Worm (Caenorhabditis elegans) whole organism, L2 larva: ENCODE results near the gene Y42H9AR.1.

Experiments
- C34F6.9 ChIP-seq: fragments of 150-350 bp; optimal IDR thresholded peaks from 2 replicates; lab custom pipeline; 2014; ENCODE audit warnings: missing biosample characterization, missing genetic modification characterization
- F13H6.1 ChIP-seq: sonication (generic microtip); optimal IDR thresholded peaks from 2 replicates; lab custom pipeline; 2016; ENCODE audit warnings: missing genetic modification characterization, missing compliant biosample characterization
- R02D3.7 ChIP-seq: fragments of 150-350 bp; optimal IDR thresholded peaks from 2 replicates; lab custom pipeline; 2014; ENCODE audit warnings: missing biosample characterization, missing genetic modification characterization
- Y55F3AM.14 ChIP-seq: fragments of 200-800 bp; sonication (Bioruptor generic); optimal IDR thresholded peaks from 2 replicates; lab custom pipeline; 2018; ENCODE audit warnings: mild to moderate bottlenecking, missing genetic modification characterization, missing compliant biosample characterization
- ZK546.5 ChIP-seq: sonication (generic microtip); optimal IDR thresholded peaks from 2 replicates; lab custom pipeline; 2017; ENCODE audit warnings: missing biosample characterization, missing genetic modification characterization
- alr-1 ChIP-seq: fragments of 150-350 bp; optimal IDR thresholded peaks from 2 replicates; lab custom pipeline; 2014; ENCODE audit warnings: missing biosample characterization, missing genetic modification characterization
- aly-2 ChIP-seq: fragments of 150-350 bp; optimal IDR thresholded peaks from 2 replicates; lab custom pipeline; 2014; ENCODE audit warnings: missing biosample characterization, missing genetic modification characterization
- ceh-16 ChIP-seq: fragments of 150-350 bp; optimal IDR thresholded peaks from 2 replicates; lab custom pipeline; 2014; ENCODE audit warnings: missing biosample characterization, missing genetic modification characterization
- ceh-82 ChIP-seq: fragments of 150-350 bp; optimal IDR thresholded peaks from 2 replicates; lab custom pipeline; 2014; ENCODE audit warnings: missing biosample characterization, missing genetic modification characterization
- crh-2 ChIP-seq: sonication (generic microtip); optimal IDR thresholded peaks from 2 replicates; lab custom pipeline; 2017; ENCODE audit warnings: missing biosample characterization, missing genetic modification characterization
- dmd-4 ChIP-seq: sonication (generic microtip); optimal IDR thresholded peaks from 2 replicates; lab custom pipeline; 2017; ENCODE audit warnings: missing biosample characterization, missing genetic modification characterization
- egl-27 ChIP-seq: sonication (generic microtip); optimal IDR thresholded peaks from 3 replicates; lab custom pipeline; 2017; ENCODE audit warnings: missing biosample characterization, missing genetic modification reagents, missing genetic modification characterization
- elt-1 ChIP-seq: fragments of 150-350 bp; optimal IDR thresholded peaks from 2 replicates; lab custom pipeline; 2014; ENCODE audit warnings: missing biosample characterization, missing genetic modification characterization
- fos-1 ChIP-seq: fragments of 150-350 bp; optimal IDR thresholded peaks from 2 replicates; lab custom pipeline; 2014; ENCODE audit warnings: missing biosample characterization, missing genetic modification characterization
- gmeb-1 ChIP-seq: fragments of 150-350 bp; optimal IDR thresholded peaks from 2 replicates; lab custom pipeline; 2014; ENCODE audit warnings: missing biosample characterization, missing genetic modification characterization
- lin-13 ChIP-seq: fragments of 150-350 bp; optimal IDR thresholded peaks from 2 replicates; lab custom pipeline; 2014; ENCODE audit warnings: missing biosample characterization, missing genetic modification reagents, missing genetic modification characterization
- lin-39 ChIP-seq: fragments of 150-350 bp; optimal IDR thresholded peaks from 2 replicates; lab custom pipeline; 2014; ENCODE audit warnings: missing biosample characterization, missing genetic modification reagents, missing genetic modification characterization
- lsy-2 ChIP-seq, 2 experiments: fragments of 150-350 bp in 1 of 2; sonication (generic microtip) in 1 of 2; optimal IDR thresholded peaks; 2 replicates each; lab custom pipeline; 2014 to 2017; ENCODE audit warnings: missing biosample characterization in 2 of 2, missing genetic modification characterization in 2 of 2
- mab-5 ChIP-seq: fragments of 150-350 bp; optimal IDR thresholded peaks from 2 replicates; lab custom pipeline; 2014; ENCODE audit warnings: missing biosample characterization, missing genetic modification characterization
- mbf-1 ChIP-seq: sonication (generic microtip); optimal IDR thresholded peaks from 2 replicates; lab custom pipeline; 2017; ENCODE audit warnings: missing biosample characterization, missing genetic modification characterization
- mdl-1 ChIP-seq, 2 experiments: fragments of 150-350 bp in 1 of 2; sonication (generic microtip) in 1 of 2; optimal IDR thresholded peaks; 2 replicates each; lab custom pipeline; 2017; ENCODE audit warnings: missing biosample characterization in 2 of 2, missing genetic modification characterization in 2 of 2
- nhr-10 ChIP-seq: sonication (generic microtip); optimal IDR thresholded peaks from 2 replicates; lab custom pipeline; 2017; ENCODE audit warnings: missing biosample characterization, missing genetic modification characterization
- nhr-12 ChIP-seq: fragments of 150-350 bp; optimal IDR thresholded peaks from 2 replicates; lab custom pipeline; 2014; ENCODE audit warnings: missing biosample characterization, missing genetic modification characterization
- nhr-129 ChIP-seq: fragments of 150-350 bp; optimal IDR thresholded peaks from 2 replicates; lab custom pipeline; 2014; ENCODE audit warnings: missing biosample characterization, missing genetic modification characterization
- nhr-21 ChIP-seq: fragments of 150-350 bp; optimal IDR thresholded peaks from 2 replicates; lab custom pipeline; 2014; ENCODE audit warnings: missing biosample characterization, missing genetic modification characterization
- nhr-237 ChIP-seq: fragments of 150-350 bp; optimal IDR thresholded peaks from 2 replicates; lab custom pipeline; 2014; ENCODE audit warnings: missing biosample characterization, missing genetic modification characterization
- nhr-25 ChIP-seq: fragments of 150-350 bp; sonication (generic microtip); optimal IDR thresholded peaks from 3 replicates; lab custom pipeline; 2014; ENCODE audit warnings: missing biosample characterization, missing genetic modification characterization
- nhr-6 ChIP-seq: fragments of 150-350 bp; optimal IDR thresholded peaks from 2 replicates; lab custom pipeline; 2014; ENCODE audit warnings: missing biosample characterization, missing genetic modification characterization
- nhr-77 ChIP-seq: fragments of 150-350 bp; optimal IDR thresholded peaks from 2 replicates; lab custom pipeline; 2014; ENCODE audit warnings: missing biosample characterization, missing genetic modification characterization
- peb-1 ChIP-seq: fragments of 150-350 bp; optimal IDR thresholded peaks from 2 replicates; lab custom pipeline; 2014; ENCODE audit warnings: missing biosample characterization, missing genetic modification characterization
- sem-4 ChIP-seq: fragments of 150-350 bp; optimal IDR thresholded peaks from 2 replicates; lab custom pipeline; 2014; ENCODE audit warnings: missing biosample characterization, missing genetic modification reagents, missing genetic modification characterization
- skn-1 ChIP-seq: sonication (generic microtip); optimal IDR thresholded peaks from 2 replicates; lab custom pipeline; 2017; ENCODE audit warnings: missing biosample characterization, missing genetic modification characterization
- sma-3 ChIP-seq: sonication (generic microtip); optimal IDR thresholded peaks from 2 replicates; lab custom pipeline; 2016; ENCODE audit warnings: missing genetic modification reagents, missing genetic modification characterization, missing compliant biosample characterization
- sma-9 ChIP-seq, 2 experiments: fragments of 150-350 bp in 1 of 2; sonication (generic microtip) in 1 of 2; optimal IDR thresholded peaks; 2 replicates each; lab custom pipeline; 2014 to 2016; ENCODE audit warnings: missing genetic modification characterization in 2 of 2, mild to moderate bottlenecking in 1 of 2, missing biosample characterization in 1 of 2, missing compliant biosample characterization in 1 of 2, missing genetic modification reagents in 1 of 2, moderate library complexity in 1 of 2
- snpc-4 ChIP-seq: fragments of 150-350 bp; optimal IDR thresholded peaks from 2 replicates; lab custom pipeline; 2014; ENCODE audit warnings: missing biosample characterization, missing genetic modification characterization
- unc-55 ChIP-seq: fragments of 150-350 bp; sonication (generic microtip); optimal IDR thresholded peaks from 3 replicates; lab custom pipeline; 2014; ENCODE audit warnings: missing biosample characterization, missing genetic modification reagents, missing genetic modification characterization
- unc-62 ChIP-seq: fragments of 150-350 bp; optimal IDR thresholded peaks from 2 replicates; lab custom pipeline; 2014; ENCODE audit warnings: missing biosample characterization, missing genetic modification reagents, missing genetic modification characterization
- zag-1 ChIP-seq: fragments of 150-350 bp; optimal IDR thresholded peaks from 2 replicates; lab custom pipeline; 2014; ENCODE audit warnings: missing biosample characterization, missing genetic modification characterization
- ztf-11 ChIP-seq: sonication (generic microtip); optimal IDR thresholded peaks from 2 replicates; lab custom pipeline; 2017; ENCODE audit warnings: missing biosample characterization, missing genetic modification characterization

Y42H9AR.1 gene

DNA sequence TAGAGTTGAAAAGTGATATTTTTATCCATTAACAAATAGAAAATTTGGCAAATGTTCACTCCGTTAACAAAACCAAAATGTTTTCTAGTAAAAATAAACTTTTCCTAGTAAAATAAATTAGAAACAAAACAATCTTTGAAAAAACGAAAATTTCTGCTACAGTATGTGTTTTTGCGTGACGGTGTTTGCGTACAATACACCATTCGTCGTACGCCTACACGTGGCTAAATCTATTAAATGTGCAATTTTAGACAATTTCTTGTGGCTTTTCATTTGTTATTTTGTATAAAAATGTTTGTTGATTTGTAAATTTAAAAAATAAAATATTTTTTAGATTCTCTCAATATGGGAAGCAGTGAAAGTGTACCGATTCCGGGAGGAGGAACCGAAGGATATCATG, at the start of gene Y42H9AR.1:
Gene Y42H9AR.1, plus strand, starts transcription at position 233 of the 400 bp plus-strand sequence.
- peak; percentile 9 for TF ChIP-seq mab-5 (tag; lab: Kevin White, UChicago)
- TF ChIP-seq mdl-1 (tag; optimal IDR thresholded peaks at IDR 0.05; lab: Kevin White, UChicago): peak in 1 of 2 experiments; percentile 51
- TF ChIP-seq gmeb-1 (tag; lab: Kevin White, UChicago): no peak
- peak; percentile 86 for TF ChIP-seq crh-2

DNA sequence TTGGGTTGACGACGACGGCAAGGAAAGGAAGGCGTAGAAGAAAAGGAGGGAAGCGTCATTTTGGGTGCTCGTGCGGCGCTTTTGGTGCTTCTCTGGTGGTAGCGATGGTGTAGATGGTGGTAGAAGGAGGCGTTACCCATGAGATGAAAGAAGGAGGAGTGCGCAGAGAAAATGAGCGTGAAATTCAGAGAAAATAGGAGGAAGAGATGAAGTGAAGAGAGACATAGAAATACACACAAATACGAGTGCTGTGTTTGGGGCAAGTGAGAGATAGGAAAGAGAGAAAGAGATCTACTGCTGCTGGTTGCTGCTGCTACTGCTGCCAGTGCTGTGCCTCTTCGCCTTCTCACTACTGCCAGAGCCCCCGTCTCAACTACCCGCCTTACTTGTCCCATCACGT, 46.6 kb upstream of the Y42H9AR.1 start:
- TF ChIP-seq unc-55 (peak; percentile 76), peb-1 (no peak), nhr-237 (tag; lab: Kevin White, UChicago) (no peak), lin-13 (GFP tag; lab: Kevin White, UChicago) (peak; percentile 12), crh-2 (no peak), ceh-16 (no peak), sma-3 (no peak), ztf-11 (tag; lab: Kevin White, UChicago) (no peak), mab-5 (tag; lab: Kevin White, UChicago) (no peak), nhr-77 (tag; lab: Kevin White, UChicago) (no peak), egl-27 (tag; lab: Kevin White, UChicago) (no peak), sma-9 (GFP tag; optimal IDR thresholded peaks at IDR 0.05; lab: Kevin White, UChicago) (peak; percentile 40), sma-9 (tag; optimal IDR thresholded peaks at IDR 0.05; lab: Kevin White, UChicago) (no peak), C34F6.9 (tag; lab: Kevin White, UChicago) (peak; percentile 33), ceh-82 (tag; lab: Kevin White, UChicago) (no peak), skn-1 (tag; lab: Kevin White, UChicago) (no peak), ZK546.5 (tag; lab: Kevin White, UChicago) (no peak), nhr-21 (tag; lab: Kevin White, UChicago) (no peak), mbf-1 (tag; lab: Kevin White, UChicago) (no peak), elt-1 (tag; lab: Kevin White, UChicago) (no peak), dmd-4 (tag; lab: Kevin White, UChicago) (no peak), nhr-10 (tag; lab: Kevin White, UChicago) (no peak), lin-39 (no peak), nhr-25 (tag; lab: Kevin White, UChicago) (peak; percentile 22), zag-1 (tag; lab: Kevin White, UChicago) (peak; percentile 38), sem-4 (peak; percentile 69), F13H6.1 (peak; percentile 51), nhr-129 (tag; lab: Kevin White, UChicago) (peak; percentile 77), nhr-12 (no peak), R02D3.7 (tag; lab: Kevin White, UChicago) (no peak), unc-62 (GFP tag; lab: Kevin White, UChicago) (no peak), Y55F3AM.14 (peak; percentile 26), snpc-4 (peak; percentile 3), gmeb-1 (tag; lab: Kevin White, UChicago) (no peak), fos-1 (tag; lab: Kevin White, UChicago) (no peak), lsy-2 (tag; optimal IDR thresholded peaks at IDR 0.05; lab: Kevin White, UChicago) (peak in 1 of 2 experiments; percentile 48)

DNA sequence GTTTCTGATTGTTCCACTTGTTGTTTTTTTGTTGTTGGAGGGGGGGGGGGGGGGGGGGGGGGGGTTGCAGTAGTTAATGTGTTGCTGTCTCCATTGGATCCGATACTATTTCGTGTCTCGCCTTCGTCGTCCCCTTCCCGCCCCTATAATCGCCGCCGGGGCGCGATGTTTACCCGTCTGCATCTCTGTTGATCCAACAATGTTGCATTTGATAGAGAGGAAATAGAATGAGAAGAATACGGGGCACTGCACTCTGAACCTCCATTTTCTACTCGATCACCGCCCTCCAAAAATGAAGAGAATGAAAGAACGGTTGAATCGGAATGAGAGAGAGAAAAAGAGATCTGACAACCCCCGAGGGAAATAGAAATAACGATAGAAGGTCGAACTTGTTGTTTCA, 45.4 kb upstream of the Y42H9AR.1 start:
- TF ChIP-seq ceh-82 (tag; lab: Kevin White, UChicago): no peak
- peak; percentile 31 for TF ChIP-seq sma-3
- no peak for TF ChIP-seq skn-1 (tag; lab: Kevin White, UChicago)
- TF ChIP-seq F13H6.1: peak; percentile 16
- TF ChIP-seq nhr-77 (tag; lab: Kevin White, UChicago): no peak
- TF ChIP-seq nhr-25 (tag; lab: Kevin White, UChicago): peak; percentile 17
- TF ChIP-seq nhr-129 (tag; lab: Kevin White, UChicago): peak; percentile 22
- TF ChIP-seq aly-2 (tag; lab: Kevin White, UChicago): no peak
- no peak for TF ChIP-seq nhr-12
- peak; percentile 21 for TF ChIP-seq nhr-21 (tag; lab: Kevin White, UChicago)
- TF ChIP-seq crh-2: no peak
- peak; percentile 65 for TF ChIP-seq sma-9 (GFP tag; optimal IDR thresholded peaks at IDR 0.05; lab: Kevin White, UChicago)
- TF ChIP-seq sma-9 (tag; optimal IDR thresholded peaks at IDR 0.05; lab: Kevin White, UChicago): no peak
- TF ChIP-seq fos-1 (tag; lab: Kevin White, UChicago): peak; percentile 44
- TF ChIP-seq alr-1 (tag; lab: Kevin White, UChicago): no peak
- TF ChIP-seq ceh-16: no peak
- no peak for TF ChIP-seq unc-55
- no peak for TF ChIP-seq lin-39
- no peak for TF ChIP-seq unc-62 (GFP tag; lab: Kevin White, UChicago)
- TF ChIP-seq sem-4: peak; percentile 5
- no peak for TF ChIP-seq C34F6.9 (tag; lab: Kevin White, UChicago)
- peak; percentile 21 for TF ChIP-seq nhr-6 (tag; lab: Kevin White, UChicago)
